Worm (Caenorhabditis elegans) whole organism, mixed stage, embryonic: ENCODE data around the gene F23F1.5.

ENCODE experiments used
- M03D4.4 ChIP-seq: sonication (generic microtip); optimal IDR thresholded peaks from 2 replicates; lab custom pipeline; 2017; ENCODE audit warnings: mild to moderate bottlenecking, missing genetic modification characterization, missing compliant biosample characterization
- bed-3 ChIP-seq: fragments of 200-800 bp; sonication (Bioruptor generic); optimal IDR thresholded peaks from 3 replicates; lab custom pipeline; 2018; ENCODE audit warnings: mild to moderate bottlenecking, missing genetic modification characterization, moderate library complexity, missing compliant biosample characterization
- blmp-1 ChIP-seq: fragments of 150-350 bp; optimal IDR thresholded peaks from 2 replicates; lab custom pipeline; 2014; ENCODE audit warnings: missing biosample characterization, missing genetic modification characterization
- ceh-39 ChIP-seq: fragments of 150-350 bp; optimal IDR thresholded peaks from 2 replicates; lab custom pipeline; 2014; ENCODE audit warnings: missing biosample characterization, missing genetic modification characterization
- ceh-43 ChIP-seq: fragments of 200-800 bp; sonication (Bioruptor generic); optimal IDR thresholded peaks from 2 replicates; lab custom pipeline; 2018; ENCODE audit warnings: mild to moderate bottlenecking, missing genetic modification characterization, moderate library complexity, missing compliant biosample characterization
- ceh-83 ChIP-seq: fragments of 200-800 bp; sonication (Bioruptor generic); optimal IDR thresholded peaks from 2 replicates; lab custom pipeline; 2018; ENCODE audit warnings: mild to moderate bottlenecking, missing genetic modification characterization, missing compliant biosample characterization
- cnd-1 ChIP-seq: fragments of 200-800 bp; sonication (Bioruptor generic); optimal IDR thresholded peaks from 2 replicates; lab custom pipeline; 2018; ENCODE audit warnings: mild to moderate bottlenecking, missing genetic modification characterization, missing compliant biosample characterization
- drap-1 ChIP-seq: fragments of 200-800 bp; sonication (Bioruptor generic); optimal IDR thresholded peaks from 3 replicates; lab custom pipeline; 2018; ENCODE audit warnings: mild to moderate bottlenecking, missing genetic modification characterization, missing compliant biosample characterization
- elt-1 ChIP-seq: sonication (generic microtip); optimal IDR thresholded peaks from 2 replicates; lab custom pipeline; 2017; ENCODE audit warnings: missing genetic modification characterization, mild to moderate bottlenecking, missing compliant biosample characterization, antibody characterized with exemption, moderate library complexity, borderline replicate concordance; ENCODE audit not compliant: insufficient read depth
- elt-3 ChIP-seq: fragments of 150-350 bp; optimal IDR thresholded peaks from 2 replicates; lab custom pipeline; 2014; ENCODE audit warnings: missing biosample characterization, missing genetic modification characterization
- flh-1 ChIP-seq: fragments of 200-800 bp; sonication (Bioruptor generic); optimal IDR thresholded peaks from 2 replicates; lab custom pipeline; 2018; ENCODE audit warnings: mild to moderate bottlenecking, missing genetic modification characterization, moderate library complexity, missing compliant biosample characterization
- ham-2 ChIP-seq: fragments of 200-800 bp; sonication (Bioruptor generic); optimal IDR thresholded peaks from 2 replicates; lab custom pipeline; 2018; ENCODE audit warnings: mild to moderate bottlenecking, missing genetic modification characterization, missing compliant biosample characterization
- hlh-1 ChIP-seq: fragments of 150-350 bp; optimal IDR thresholded peaks from 2 replicates; lab custom pipeline; 2014; ENCODE audit warnings: missing biosample characterization, missing genetic modification reagents, missing genetic modification characterization
- lin-13 ChIP-seq: fragments of 150-350 bp; optimal IDR thresholded peaks from 2 replicates; lab custom pipeline; 2014; ENCODE audit warnings: missing biosample characterization, missing genetic modification characterization
- lsy-2 ChIP-seq: fragments of 150-350 bp; optimal IDR thresholded peaks from 2 replicates; lab custom pipeline; 2014; ENCODE audit warnings: missing biosample characterization, missing genetic modification characterization
- mab-5 ChIP-seq: fragments of 150-350 bp; optimal IDR thresholded peaks from 2 replicates; lab custom pipeline; 2014; ENCODE audit warnings: missing biosample characterization, missing genetic modification characterization
- mep-1 ChIP-seq: fragments of 150-350 bp; optimal IDR thresholded peaks from 2 replicates; lab custom pipeline; 2017; ENCODE audit warnings: missing biosample characterization, missing genetic modification reagents, missing genetic modification characterization, inconsistent platforms
- mls-2 ChIP-seq: sonication (generic microtip); optimal IDR thresholded peaks from 2 replicates; lab custom pipeline; 2016; ENCODE audit warnings: mild to moderate bottlenecking, missing genetic modification characterization, moderate library complexity, missing compliant biosample characterization
- nhr-12 ChIP-seq: fragments of 150-350 bp; optimal IDR thresholded peaks from 2 replicates; lab custom pipeline; 2014; ENCODE audit warnings: missing biosample characterization, missing genetic modification characterization
- nhr-2 ChIP-seq: fragments of 150-350 bp; optimal IDR thresholded peaks from 2 replicates; lab custom pipeline; 2014; ENCODE audit warnings: missing biosample characterization, missing genetic modification characterization
- nhr-237 ChIP-seq: fragments of 150-350 bp; optimal IDR thresholded peaks from 2 replicates; lab custom pipeline; 2014; ENCODE audit warnings: missing biosample characterization, missing genetic modification characterization
- nhr-76 ChIP-seq: sonication (generic microtip); optimal IDR thresholded peaks from 2 replicates; lab custom pipeline; 2017; ENCODE audit warnings: missing biosample characterization, missing genetic modification characterization
- pha-4 ChIP-seq: fragments of 150-350 bp; optimal IDR thresholded peaks from 2 replicates; lab custom pipeline; 2018; ENCODE audit warnings: missing biosample characterization, missing genetic modification reagents, missing genetic modification characterization
- sem-2 ChIP-seq: fragments of 200-800 bp; sonication (Bioruptor generic); optimal IDR thresholded peaks from 2 replicates; lab custom pipeline; 2018; ENCODE audit warnings: mild to moderate bottlenecking, missing genetic modification characterization, missing compliant biosample characterization
- snpc-4 ChIP-seq: fragments of 150-350 bp; optimal IDR thresholded peaks from 2 replicates; lab custom pipeline; 2014; ENCODE audit warnings: missing biosample characterization, missing genetic modification characterization
- sptf-1 ChIP-seq: sonication (generic microtip); optimal IDR thresholded peaks from 2 replicates; lab custom pipeline; 2017; ENCODE audit warnings: mild to moderate bottlenecking, missing genetic modification characterization, moderate library complexity, missing compliant biosample characterization
- tbx-8 ChIP-seq: fragments of 200-800 bp; sonication (Bioruptor generic); optimal IDR thresholded peaks from 2 replicates; lab custom pipeline; 2018; ENCODE audit warnings: mild to moderate bottlenecking, missing genetic modification characterization, moderate library complexity, missing compliant biosample characterization
- unc-120 ChIP-seq: sonication (generic microtip); optimal IDR thresholded peaks from 2 replicates; lab custom pipeline; 2017; ENCODE audit warnings: missing genetic modification characterization, missing compliant biosample characterization; ENCODE audit not compliant: poor library complexity, severe bottlenecking
- unc-39 ChIP-seq: fragments of 150-350 bp; optimal IDR thresholded peaks from 2 replicates; lab custom pipeline; 2014; ENCODE audit warnings: missing biosample characterization, missing genetic modification characterization
- unc-62 ChIP-seq: fragments of 150-350 bp; optimal IDR thresholded peaks from 2 replicates; lab custom pipeline; 2014; ENCODE audit warnings: missing biosample characterization, missing genetic modification reagents, missing genetic modification characterization
- zip-8 ChIP-seq: fragments of 150-350 bp; optimal IDR thresholded peaks from 2 replicates; lab custom pipeline; 2014; ENCODE audit warnings: missing biosample characterization, missing genetic modification characterization

Gene F23F1.5

ce11 chrII:61013-61412 is 29.6 kb upstream of the F23F1.5 start, which contains the start of gene C23H3.2:
Gene C23H3.2 (plus strand): TSS chrII:61313.
- TF ChIP-seq sptf-1 (tag; lab: Kevin White, UChicago) = no peak
- TF ChIP-seq unc-39 (tag; lab: Kevin White, UChicago) = no peak
- TF ChIP-seq mls-2 (tag; lab: Kevin White, UChicago) = no peak
- no peak for TF ChIP-seq ham-2 (GFP tag; lab: Kevin White, UChicago)
- no peak for TF ChIP-seq elt-1
- TF ChIP-seq drap-1 (GFP tag; lab: Kevin White, UChicago) = no peak
- TF ChIP-seq lsy-2 (tag; lab: Kevin White, UChicago) = no peak
- no peak for TF ChIP-seq sem-2
- TF ChIP-seq ceh-43 (GFP tag; lab: Kevin White, UChicago) = no peak
- TF ChIP-seq tbx-8 (GFP tag; lab: Kevin White, UChicago) = no peak
- no peak for TF ChIP-seq lin-13 (tag; lab: Kevin White, UChicago)
- no peak for TF ChIP-seq nhr-12 (tag; lab: Kevin White, UChicago)
- TF ChIP-seq nhr-76 (tag; lab: Kevin White, UChicago) = no peak
- TF ChIP-seq mep-1 (tag; lab: Kevin White, UChicago) = no peak
- TF ChIP-seq mab-5 (tag; lab: Kevin White, UChicago) = no peak
- TF ChIP-seq hlh-1 = no peak

DNA sequence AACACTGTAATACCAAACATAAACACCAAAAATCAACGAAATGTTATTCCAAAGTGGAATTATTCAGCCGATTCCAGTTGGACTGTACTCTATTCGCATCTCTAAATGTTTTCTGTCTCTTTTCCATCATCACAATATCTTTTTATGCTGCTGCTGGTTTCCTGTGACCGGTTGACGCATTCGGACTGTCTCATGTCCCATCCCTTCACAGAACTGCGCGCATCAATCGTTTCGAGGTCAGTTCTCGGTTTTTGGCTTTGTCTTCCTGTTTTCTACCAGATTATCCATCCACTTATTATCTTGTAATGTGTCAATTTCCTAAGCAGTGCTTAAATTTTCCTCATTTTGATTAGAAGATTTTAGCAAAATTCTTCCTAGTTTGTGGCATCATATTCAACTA is 28.7 kb upstream of the F23F1.5 start:
- no peak for TF ChIP-seq ceh-83 (GFP tag; lab: Kevin White, UChicago)
- TF ChIP-seq hlh-1 = no peak
- TF ChIP-seq snpc-4 (tag; lab: Kevin White, UChicago) = no peak
- TF ChIP-seq, all 35 proteins: peak for 0

- no peak for TF ChIP-seq unc-62 (GFP tag; lab: Kevin White, UChicago)
- no peak for TF ChIP-seq unc-39 (tag; lab: Kevin White, UChicago)
- no peak for TF ChIP-seq nhr-237 (tag; lab: Kevin White, UChicago)
- no peak for TF ChIP-seq flh-1 (GFP tag; lab: Kevin White, UChicago)
- TF ChIP-seq hlh-1 = no peak
Measured at ce11 chrII:57873-58272, 26.5 kb upstream of the F23F1.5 start.

DNA sequence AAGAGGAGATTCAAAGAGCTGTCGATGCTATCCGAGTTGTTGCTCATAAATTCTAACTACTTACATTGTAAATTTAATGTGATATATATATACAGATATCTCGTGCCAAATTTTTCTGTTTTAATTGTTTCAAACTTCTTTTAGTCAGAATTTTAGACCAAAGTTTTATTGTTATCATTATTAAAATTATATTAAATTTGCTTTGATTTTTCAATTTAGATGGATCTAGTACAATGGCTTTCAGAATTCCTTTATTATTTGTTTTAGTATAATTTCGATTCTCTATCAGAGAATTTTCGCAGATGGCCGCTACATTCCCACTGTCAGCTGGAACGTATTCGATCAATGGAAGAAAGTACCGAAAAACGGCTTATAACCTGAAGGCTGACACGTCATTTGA is 26.0 kb upstream of the F23F1.5 start, which contains the start of gene ascc-1:
Gene ascc-1 (plus strand): TSS at position 301 of the 400 bp plus-strand sequence.
- TF ChIP-seq nhr-2 (tag; lab: Kevin White, UChicago) (no peak), tbx-8 (GFP tag; lab: Kevin White, UChicago) (no peak), ceh-43 (GFP tag; lab: Kevin White, UChicago) (no peak), nhr-76 (tag; lab: Kevin White, UChicago) (no peak), mab-5 (tag; lab: Kevin White, UChicago) (no peak), pha-4 (tag; lab: Kevin White, UChicago) (no peak), zip-8 (no peak), unc-62 (GFP tag; lab: Kevin White, UChicago) (no peak), unc-120 (tag; lab: Kevin White, UChicago) (no peak), flh-1 (GFP tag; lab: Kevin White, UChicago) (no peak), bed-3 (GFP tag; lab: Kevin White, UChicago) (no peak), mep-1 (tag; lab: Kevin White, UChicago) (no peak), mls-2 (tag; lab: Kevin White, UChicago) (no peak)

ce11 chrII:55204-55603 is 23.8 kb upstream of the F23F1.5 start, which contains the start of gene tre-5:
Gene tre-5 (minus strand): TSS chrII:55304.
- TF ChIP-seq nhr-237 (tag; lab: Kevin White, UChicago) = no peak
- no peak for TF ChIP-seq mep-1 (tag; lab: Kevin White, UChicago)
- TF ChIP-seq unc-62 (GFP tag; lab: Kevin White, UChicago) = no peak
- TF ChIP-seq M03D4.4 (tag; lab: Kevin White, UChicago) = no peak
- no peak for TF ChIP-seq ceh-43 (GFP tag; lab: Kevin White, UChicago)
- TF ChIP-seq ceh-39 (tag; lab: Kevin White, UChicago) = no peak
- no peak for TF ChIP-seq blmp-1 (tag; lab: Kevin White, UChicago)
- TF ChIP-seq snpc-4 (tag; lab: Kevin White, UChicago) = no peak
- no peak for TF ChIP-seq cnd-1
- TF ChIP-seq sem-2 = no peak
- no peak for TF ChIP-seq mab-5 (tag; lab: Kevin White, UChicago)
- no peak for TF ChIP-seq mls-2 (tag; lab: Kevin White, UChicago)
- no peak for TF ChIP-seq tbx-8 (GFP tag; lab: Kevin White, UChicago)
- TF ChIP-seq elt-3 (tag; lab: Kevin White, UChicago) = no peak
- TF ChIP-seq elt-1 = no peak
- TF ChIP-seq, all 35 proteins: peak for 0
